Fruit fly (Drosophila melanogaster): ENCODE data around the gene RFeSP.

Gene RFeSP

DNA sequence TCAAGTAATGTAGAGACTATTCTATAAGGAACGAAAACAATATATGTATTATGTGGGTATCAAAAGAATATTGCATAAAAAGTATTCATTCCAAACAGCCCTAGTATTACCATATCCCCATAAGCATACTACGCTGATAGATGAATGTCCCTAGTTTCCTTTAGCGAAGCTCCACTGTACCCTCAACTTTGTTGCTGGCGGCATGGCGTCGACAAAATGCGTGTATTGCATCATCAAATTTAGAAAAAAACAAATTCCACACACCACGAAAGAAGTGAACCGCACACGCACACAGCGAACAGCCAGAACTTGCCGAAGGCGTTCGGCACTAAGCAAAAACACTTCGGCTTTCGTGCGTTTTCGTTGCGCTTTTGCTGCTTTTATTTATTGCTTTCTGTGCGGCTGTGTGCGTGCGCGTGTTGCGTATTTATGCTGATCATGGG, 18.8 kb upstream of the RFeSP start (continued):
- TF ChIP-seq CG1792 (GFP tag; optimal IDR thresholded peaks at IDR 0.05) (peak; percentile 95), ssp (GFP tag; IDR thresholded peaks at IDR 0.05) (peak; percentile 90), pb (GFP tag; optimal IDR thresholded peaks at IDR 0.05) (peak; percentile 96), E2f1 (GFP tag; IDR thresholded peaks at IDR 0.05) (peak; percentile 98), ato (GFP tag; IDR thresholded peaks at IDR 0.05; ENCODE audit: partially characterized antibody) (no peak), Fer3 (tag; optimal IDR thresholded peaks at IDR 0.05) (peak; percentile 93), Hand (GFP tag; optimal IDR thresholded peaks at IDR 0.05) (peak; percentile 81), corto (GFP tag; optimal IDR thresholded peaks at IDR 0.05) (no peak), CG3838 (GFP tag; optimal IDR thresholded peaks at IDR 0.05) (peak; percentile 62), CG8388 (GFP tag; optimal IDR thresholded peaks at IDR 0.05) (peak; percentile 69), tio (GFP tag; optimal IDR thresholded peaks at IDR 0.05) (peak; percentile 79), hth (optimal IDR thresholded peaks at IDR 0.05) (no peak), vnd (GFP tag; IDR thresholded peaks at IDR 0.05; ENCODE audit: partially characterized antibody) (no peak), CG5180 (GFP tag; optimal IDR thresholded peaks at IDR 0.05) (peak; percentile 78), ind (GFP tag; optimal IDR thresholded peaks at IDR 0.05) (peak; percentile 94), CG7271 (tag; optimal IDR thresholded peaks at IDR 0.05) (no peak), gce (GFP tag; IDR thresholded peaks at IDR 0.05) (peak; percentile 94; the same call in 2 of the 3 replicates), so (GFP tag; IDR thresholded peaks at IDR 0.05) (peak; percentile 99), Six4 (GFP tag; optimal IDR thresholded peaks at IDR 0.05) (peak; percentile 85), Ada2b (GFP tag; IDR thresholded peaks at IDR 0.05) (peak; percentile 99), lilli (GFP tag; optimal IDR thresholded peaks at IDR 0.05) (peak; percentile 98), CG18599 (GFP tag; optimal IDR thresholded peaks at IDR 0.05) (peak; percentile 93), CG3726 (GFP tag; IDR thresholded peaks at IDR 0.05) (peak; percentile 96), CG7839 (tag; optimal IDR thresholded peaks at IDR 0.05) (peak; percentile 98), CG3407 (GFP tag; optimal IDR thresholded peaks at IDR 0.05) (peak; percentile 32), CG12104 (GFP tag; optimal IDR thresholded peaks at IDR 0.05) (peak; percentile 92), psq (GFP tag; optimal IDR thresholded peaks at IDR 0.05) (peak; percentile 63), CG2889 (GFP tag; IDR thresholded peaks at IDR 0.05) (peak; percentile 96), CG11398 (GFP tag; optimal IDR thresholded peaks at IDR 0.05) (peak; percentile 90), trh (GFP tag; optimal IDR thresholded peaks at IDR 0.05) (peak; percentile 56), Optix (GFP tag; IDR thresholded peaks at IDR 0.05) (peak; percentile 94), fd102C (GFP tag; optimal IDR thresholded peaks at IDR 0.05) (no peak), hkb (optimal IDR thresholded peaks at IDR 0.05) (peak; percentile 32), hkb (GFP tag; IDR thresholded peaks at IDR 0.05) (peak; percentile 99), ara (GFP tag; IDR thresholded peaks at IDR 0.05) (peak; percentile 75), jing (GFP tag; optimal IDR thresholded peaks at IDR 0.05) (peak; percentile 89), CG10321 (GFP tag; IDR thresholded peaks at IDR 0.05) (peak; percentile 87), Ptx1 (GFP tag; IDR thresholded peaks at IDR 0.05) (peak; percentile 98), Doc2 (GFP tag; IDR thresholded peaks at IDR 0.05) (peak; percentile 97), inv (GFP tag; IDR thresholded peaks at IDR 0.05; ENCODE audit: partially characterized antibody) (no peak), oc (tag; optimal IDR thresholded peaks at IDR 0.05) (peak; percentile 81), CG7987 (GFP tag; optimal IDR thresholded peaks at IDR 0.05) (peak; percentile 69), br (optimal IDR thresholded peaks at IDR 0.05) (no peak), pros (GFP tag; optimal IDR thresholded peaks at IDR 0.05) (no peak), CG10209 (GFP tag; optimal IDR thresholded peaks at IDR 0.05) (peak; percentile 94), CG17186 (GFP tag; optimal IDR thresholded peaks at IDR 0.05) (no peak), abd-A (tag; optimal IDR thresholded peaks at IDR 0.05) (peak; percentile 78), CG2202 (tag; optimal IDR thresholded peaks at IDR 0.05) (no peak)

Measured in whole organism, embryonic.